Fruit fly (Drosophila melanogaster): ENCODE measurements around the gene CG16989.
A peak's percentile ranks its signal among the peaks of the same experiment; 100 is the strongest.

Gene CG16989

dm6 chrX:771431-772064 is 21.4 kb upstream of the CG16989 start (continued):
- TF ChIP-seq cato (GFP tag; optimal IDR thresholded peaks at IDR 0.05; ENCODE audit: borderline replicate concordance) (no peak), CG10654 (GFP tag; optimal IDR thresholded peaks at IDR 0.05) (peak; percentile 14), NfI (GFP tag; optimal IDR thresholded peaks at IDR 0.05) (peak; percentile 1), CG3065 (GFP tag; optimal IDR thresholded peaks at IDR 0.05) (no peak), cad (GFP tag; optimal IDR thresholded peaks at IDR 0.05) (no peak), CG10979 (tag; optimal IDR thresholded peaks at IDR 0.05) (peak; percentile 66), bbx (GFP tag; IDR thresholded peaks at IDR 0.05; ENCODE audit: partially characterized antibody) (no peak), unpg (GFP tag; optimal IDR thresholded peaks at IDR 0.05) (peak; percentile 59), CG18476 (GFP tag; optimal IDR thresholded peaks at IDR 0.05) (no peak), CG31224 (GFP tag; IDR thresholded peaks at IDR 0.05) (no peak), Dref (GFP tag; IDR thresholded peaks at IDR 0.05) (no peak), Stat92E (GFP tag; optimal IDR thresholded peaks at IDR 0.05) (no peak), Fer3 (tag; optimal IDR thresholded peaks at IDR 0.05) (no peak), Bgb (GFP tag; IDR thresholded peaks at IDR 0.05; ENCODE audit: partially characterized antibody) (no peak)

DNA sequence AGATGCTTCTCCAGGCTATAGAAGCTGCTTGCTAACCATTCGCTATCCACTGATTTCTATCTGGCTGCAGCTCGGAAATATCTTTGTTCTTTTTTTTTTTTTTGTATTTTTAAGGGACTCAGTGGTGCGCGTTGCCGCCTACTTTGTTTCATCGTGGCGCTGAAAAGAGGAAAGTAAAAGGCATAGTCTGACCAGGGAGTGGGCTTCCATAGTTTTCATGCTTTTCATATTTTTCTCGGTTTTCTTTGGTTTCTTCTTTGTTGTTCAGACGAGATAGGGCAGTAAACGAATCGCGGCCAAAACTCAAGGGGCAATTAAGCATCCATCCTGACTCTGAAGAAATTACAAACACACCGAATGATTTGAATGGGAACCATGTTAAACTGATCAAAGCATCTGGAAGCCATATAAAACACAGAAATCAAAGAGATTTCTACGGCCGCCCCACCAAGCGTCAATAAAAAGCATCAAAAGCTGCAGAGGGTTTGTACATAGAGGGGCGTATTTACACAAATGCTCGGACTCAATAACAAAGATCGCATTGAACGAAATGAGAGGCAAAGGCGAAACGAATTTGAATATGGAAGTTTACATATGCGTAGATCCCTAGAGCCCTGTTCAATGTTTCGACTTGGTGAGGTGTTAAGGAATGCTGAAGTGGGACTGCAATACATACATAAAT is 20.5 kb upstream of the CG16989 start:
- TF ChIP-seq ken (GFP tag; IDR thresholded peaks at IDR 0.05), result no peak
- TF ChIP-seq her (GFP tag; optimal IDR thresholded peaks at IDR 0.05), result no peak
- TF ChIP-seq twi (tag; optimal IDR thresholded peaks at IDR 0.05), result peak; percentile 72
- TF ChIP-seq Blimp-1 (GFP tag; optimal IDR thresholded peaks at IDR 0.05), result peak; percentile 52
- TF ChIP-seq lab (GFP tag; optimal IDR thresholded peaks at IDR 0.05), result peak; percentile 41
- no peak for TF ChIP-seq sug (tag; optimal IDR thresholded peaks at IDR 0.05)
- 0 out of 3 replicates have a peak, but pooled peaks have one; percentile 46 for TF ChIP-seq Dbx (GFP tag; IDR thresholded peaks at IDR 0.05)
- TF ChIP-seq nau (GFP tag; optimal IDR thresholded peaks at IDR 0.05), result peak; percentile 25
- TF ChIP-seq fd102C (GFP tag; optimal IDR thresholded peaks at IDR 0.05), result no peak
- TF ChIP-seq Awh (GFP tag; IDR thresholded peaks at IDR 0.05), result peak; percentile 53; the same call in 1 of the 2 replicates
- TF ChIP-seq CG11398 (GFP tag; optimal IDR thresholded peaks at IDR 0.05), result peak; percentile 8
- TF ChIP-seq CG8089 (GFP tag; optimal IDR thresholded peaks at IDR 0.05), result peak; percentile 10
- no peak for TF ChIP-seq dysf (GFP tag; IDR thresholded peaks at IDR 0.05)
- peak; percentile 76 for TF ChIP-seq sens (GFP tag)
- peak; percentile 1 for TF ChIP-seq dmrt99B (tag; optimal IDR thresholded peaks at IDR 0.05)
- TF ChIP-seq chif (GFP tag; optimal IDR thresholded peaks at IDR 0.05), result peak in 1 of 2 experiments; percentile 17
- no peak for TF ChIP-seq CG6689 (GFP tag; IDR thresholded peaks at IDR 0.05)
- TF ChIP-seq CG17359 (tag; optimal IDR thresholded peaks at IDR 0.05), result peak; percentile 40
- TF ChIP-seq bbx (GFP tag; IDR thresholded peaks at IDR 0.05; ENCODE audit: partially characterized antibody), result no peak
- no peak for TF ChIP-seq CG31441 (GFP tag; IDR thresholded peaks at IDR 0.05)
- TF ChIP-seq cato (GFP tag; optimal IDR thresholded peaks at IDR 0.05; ENCODE audit: borderline replicate concordance), result no peak
- peak; percentile 81 for TF ChIP-seq Med (GFP tag)
- TF ChIP-seq CG13894 (tag; optimal IDR thresholded peaks at IDR 0.05), result no peak
- TF ChIP-seq shn (GFP tag; optimal IDR thresholded peaks at IDR 0.05), result no peak
- peak; percentile 13 for TF ChIP-seq Meics (GFP tag; optimal IDR thresholded peaks at IDR 0.05)
- TF ChIP-seq Asciz (GFP tag; optimal IDR thresholded peaks at IDR 0.05), result peak; percentile 31
- TF ChIP-seq bab2 (GFP tag; optimal IDR thresholded peaks at IDR 0.05), result peak; percentile 3
- peak; percentile 21 for TF ChIP-seq CG7987 (GFP tag; optimal IDR thresholded peaks at IDR 0.05)
- peak; percentile 7 for TF ChIP-seq wek (GFP tag; optimal IDR thresholded peaks at IDR 0.05)
- TF ChIP-seq bsh (GFP tag; optimal IDR thresholded peaks at IDR 0.05), result peak in 1 of 2 experiments; percentile 27
- peak; percentile 31 for TF ChIP-seq sd (tag; optimal IDR thresholded peaks at IDR 0.05)
- peak; percentile 4 for TF ChIP-seq CG4328 (GFP tag; optimal IDR thresholded peaks at IDR 0.05)
- peak; percentile 15 for TF ChIP-seq CG1233 (GFP tag; optimal IDR thresholded peaks at IDR 0.05)
- peak; percentile 23 for TF ChIP-seq CG12071 (GFP tag; optimal IDR thresholded peaks at IDR 0.05)
